Fruit fly (Drosophila melanogaster): ENCODE results near the gene CG18558.

Gene CG18558

DNA sequence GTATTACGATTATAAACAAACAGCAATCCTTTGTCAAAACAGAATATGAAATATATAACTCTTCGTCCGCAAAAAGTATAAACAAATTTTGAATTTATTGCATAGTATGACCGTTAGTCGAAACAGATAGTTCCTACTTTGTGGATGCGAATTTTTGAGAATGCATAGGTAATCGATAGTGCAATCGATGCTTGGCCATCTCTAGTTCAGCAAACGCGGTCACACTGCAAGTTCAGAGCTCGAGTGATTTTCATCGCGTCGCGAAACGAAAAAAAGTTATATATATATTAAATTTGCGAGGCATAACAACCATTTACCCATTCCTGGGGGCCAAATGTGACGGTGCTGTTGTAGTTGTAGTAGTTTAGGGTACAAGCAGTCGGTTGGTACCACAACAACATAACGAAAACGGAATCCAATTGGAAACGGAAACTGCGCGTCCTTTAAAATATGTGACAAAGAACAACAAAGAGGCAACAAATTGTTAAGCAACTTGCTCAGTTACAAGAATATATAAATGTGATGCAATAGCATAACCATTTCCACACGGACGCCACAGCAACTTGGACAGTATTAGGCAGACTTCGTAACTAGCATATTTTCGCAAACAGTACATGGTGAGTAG lies 12.8 kb upstream of the CG18558 start, which contains the start of gene CG2991 (continued):
- 0 out of 3 replicates have a peak, but pooled peaks have one; percentile 29 for TF ChIP-seq z (GFP tag; IDR thresholded peaks at IDR 0.05)
- TF ChIP-seq CG30020 (tag; optimal IDR thresholded peaks at IDR 0.05), result peak; percentile 77
- TF ChIP-seq CG1603 (tag; optimal IDR thresholded peaks at IDR 0.05), result peak; percentile 74
- no peak for TF ChIP-seq Hr39 (optimal IDR thresholded peaks at IDR 0.05)
- TF ChIP-seq CoRest (tag; optimal IDR thresholded peaks at IDR 0.05), result peak; percentile 16
- peak; percentile 28 for TF ChIP-seq Xbp1 (GFP tag; optimal IDR thresholded peaks at IDR 0.05)
- peak; percentile 64 for TF ChIP-seq CG10543 (GFP tag; optimal IDR thresholded peaks at IDR 0.05)
- no peak for TF ChIP-seq CG6854 (GFP tag; optimal IDR thresholded peaks at IDR 0.05)
- TF ChIP-seq mld (GFP tag; IDR thresholded peaks at IDR 0.05; ENCODE audit: partially characterized antibody), result no peak
- TF ChIP-seq CG33557 (GFP tag; optimal IDR thresholded peaks at IDR 0.05), result no peak
- TF ChIP-seq CG15514 (GFP tag; optimal IDR thresholded peaks at IDR 0.05), result peak; percentile 78
- no peak for TF ChIP-seq CG18599 (GFP tag; optimal IDR thresholded peaks at IDR 0.05)
- no peak for TF ChIP-seq bowl (GFP tag; IDR thresholded peaks at IDR 0.05)
- no peak for TF ChIP-seq Blimp-1 (GFP tag; optimal IDR thresholded peaks at IDR 0.05)
- TF ChIP-seq knrl (GFP tag; IDR thresholded peaks at IDR 0.05; ENCODE audit: partially characterized antibody), result peak; percentile 82
- TF ChIP-seq gem (tag; optimal IDR thresholded peaks at IDR 0.05), result peak; percentile 11
- no peak for TF ChIP-seq Mrtf (GFP tag; IDR thresholded peaks at IDR 0.05)
- peak; percentile 82 for TF ChIP-seq sens (GFP tag)
- no peak for TF ChIP-seq psq (GFP tag; optimal IDR thresholded peaks at IDR 0.05)
- TF ChIP-seq CG11247 (GFP tag; IDR thresholded peaks at IDR 0.05), result no peak
- peak; percentile 31 for TF ChIP-seq Hmr (GFP tag; optimal IDR thresholded peaks at IDR 0.05)
- TF ChIP-seq CG4617 (GFP tag; optimal IDR thresholded peaks at IDR 0.05; ENCODE audit: borderline replicate concordance), result peak; percentile 86
- no peak for TF ChIP-seq CG9876 (GFP tag; optimal IDR thresholded peaks at IDR 0.05)
- no peak for TF ChIP-seq ranshi (GFP tag; IDR thresholded peaks at IDR 0.05)
- TF ChIP-seq zfh2 (GFP tag; optimal IDR thresholded peaks at IDR 0.05), result peak; percentile 3
- TF ChIP-seq amos (GFP tag; IDR thresholded peaks at IDR 0.05; ENCODE audit: partially characterized antibody), result peak; percentile 90; the same call in 1 of the 2 replicates
- peak; percentile 38 for TF ChIP-seq pho (GFP tag; optimal IDR thresholded peaks at IDR 0.05)
- TF ChIP-seq Fer1 (GFP tag; optimal IDR thresholded peaks at IDR 0.05), result peak; percentile 55
- peak; percentile 64 for TF ChIP-seq B-H2 (GFP tag; optimal IDR thresholded peaks at IDR 0.05)
- TF ChIP-seq sens-2 (GFP tag; IDR thresholded peaks at IDR 0.05), result no peak
- TF ChIP-seq HLH3B (GFP tag; IDR thresholded peaks at IDR 0.05), result no peak
- no peak for TF ChIP-seq lov (optimal IDR thresholded peaks at IDR 0.05)
- no peak for TF ChIP-seq lov (GFP tag; IDR thresholded peaks at IDR 0.05)
- no peak for TF ChIP-seq MTF-1 (GFP tag; optimal IDR thresholded peaks at IDR 0.05; ENCODE audit: borderline replicate concordance)
- no peak for TF ChIP-seq otp (GFP tag; IDR thresholded peaks at IDR 0.05)
- no peak for TF ChIP-seq ase (GFP tag; IDR thresholded peaks at IDR 0.05)
- TF ChIP-seq BtbVII (GFP tag; optimal IDR thresholded peaks at IDR 0.05), result peak; percentile 29
- peak; percentile 91 for TF ChIP-seq CG6791 (GFP tag; IDR thresholded peaks at IDR 0.05; ENCODE audit: partially characterized antibody)
- peak; percentile 34 for TF ChIP-seq Vsx1 (GFP tag; optimal IDR thresholded peaks at IDR 0.05)
- peak in 1 of 2 experiments; percentile 3 for TF ChIP-seq bsh (GFP tag; optimal IDR thresholded peaks at IDR 0.05)
- TF ChIP-seq CG13296 (GFP tag; optimal IDR thresholded peaks at IDR 0.05), result peak; percentile 18
- peak; percentile 16 to 55 for TF ChIP-seq Pdp1 (GFP tag; optimal IDR thresholded peaks at IDR 0.05)
- TF ChIP-seq Dp (GFP tag; optimal IDR thresholded peaks at IDR 0.05), result peak; percentile 84
- TF ChIP-seq mirr (GFP tag; optimal IDR thresholded peaks at IDR 0.05), result peak; percentile 2
- no peak for TF ChIP-seq cg (GFP tag; optimal IDR thresholded peaks at IDR 0.05)
- no peak for TF ChIP-seq CG17361 (GFP tag; IDR thresholded peaks at IDR 0.05)
- TF ChIP-seq Lim3 (GFP tag; IDR thresholded peaks at IDR 0.05), result no peak
- TF ChIP-seq stwl (tag; optimal IDR thresholded peaks at IDR 0.05), result peak; percentile 84
- no peak for TF ChIP-seq Fer2 (tag; optimal IDR thresholded peaks at IDR 0.05)
